Worm (Caenorhabditis elegans) whole organism, L4 larva: Measurements from ENCODE around the gene B0228.8.

Source experiments
- F26F4.8 ChIP-seq: fragments of 200-800 bp; sonication (Bioruptor generic); conservative IDR thresholded peaks from 2 replicates; pipeline ENCODE4 v1.3.6; 2022; ENCODE audit warnings: missing genetic modification characterization, missing compliant biosample characterization
- F44E2.7 ChIP-seq: fragments of 200-800 bp; sonication (Bioruptor generic); IDR thresholded peaks from 2 replicates; pipeline ENCODE4 v2.1.2; 2022; ENCODE audit warnings: missing genetic modification characterization, missing compliant biosample characterization
- R02D3.7 ChIP-seq: fragments of 150-350 bp; sonication (generic microtip); optimal IDR thresholded peaks from 3 replicates; lab custom pipeline; 2014; ENCODE audit warnings: missing biosample characterization, missing genetic modification characterization
- T26A8.4 ChIP-seq: fragments of 200-800 bp; sonication (Bioruptor generic); IDR thresholded peaks from 2 replicates; pipeline ENCODE4 v1.3.6; 2022; ENCODE audit warnings: missing genetic modification characterization, missing compliant biosample characterization
- Y48G9A.11 ChIP-seq: fragments of 200-800 bp; sonication (Bioruptor generic); IDR thresholded peaks from 2 replicates; pipeline ENCODE4 v1.3.6; 2022; ENCODE audit warnings: missing genetic modification reagents, missing genetic modification characterization, missing compliant biosample characterization
- Y5F2A.4 ChIP-seq: fragments of 200-800 bp; sonication (Bioruptor generic); optimal IDR thresholded peaks from 2 replicates; lab custom pipeline; 2018; ENCODE audit warnings: mild to moderate bottlenecking, missing genetic modification characterization, missing compliant biosample characterization
- aly-2 ChIP-seq: sonication (generic microtip); optimal IDR thresholded peaks from 2 replicates; lab custom pipeline; 2018; ENCODE audit warnings: missing biosample characterization, missing genetic modification characterization
- ama-1 ChIP-seq: fragments of 150-350 bp; optimal IDR thresholded peaks from 2 replicates; lab custom pipeline; 2014; ENCODE audit warnings: inconsistent platforms, mixed read lengths
- ceh-28 ChIP-seq: fragments of 150-350 bp; optimal IDR thresholded peaks from 2 replicates; lab custom pipeline; 2014; ENCODE audit warnings: missing biosample characterization, missing genetic modification reagents, missing genetic modification characterization
- ceh-32 ChIP-seq: sonication (generic microtip); optimal IDR thresholded peaks from 2 replicates; lab custom pipeline; 2016; ENCODE audit warnings: mild to moderate bottlenecking, missing genetic modification characterization, missing compliant biosample characterization; ENCODE audit not compliant: poor library complexity
- ctbp-1 ChIP-seq: fragments of 200-800 bp; sonication (Bioruptor generic); IDR thresholded peaks from 2 replicates; pipeline ENCODE4 v1.3.6; 2022; ENCODE audit warnings: missing genetic modification reagents, missing genetic modification characterization, missing compliant biosample characterization
- dmd-9 ChIP-seq: fragments of 200-800 bp; sonication (Bioruptor generic); IDR thresholded peaks from 2 replicates; pipeline ENCODE4 v1.3.6; 2022; ENCODE audit warnings: missing genetic modification reagents, missing genetic modification characterization, missing compliant biosample characterization
- dpl-1 ChIP-seq: fragments of 150-350 bp; optimal IDR thresholded peaks from 2 replicates; lab custom pipeline; 2014; ENCODE audit warnings: missing biosample characterization, missing genetic modification reagents, missing genetic modification characterization
- duxl-1 ChIP-seq: sonication (generic microtip); optimal IDR thresholded peaks from 2 replicates; lab custom pipeline; 2016; ENCODE audit warnings: mild to moderate bottlenecking, missing genetic modification characterization, moderate library complexity, missing compliant biosample characterization; ENCODE audit not compliant: poor library complexity
- fkh-10 ChIP-seq: fragments of 150-350 bp; optimal IDR thresholded peaks from 2 replicates; lab custom pipeline; 2014; ENCODE audit warnings: missing biosample characterization, missing genetic modification reagents, missing genetic modification characterization
- gei-8 ChIP-seq: fragments of 200-800 bp; sonication (Bioruptor generic); optimal IDR thresholded peaks from 2 replicates; lab custom pipeline; 2018; ENCODE audit warnings: mild to moderate bottlenecking, missing genetic modification characterization, missing compliant biosample characterization
- hlh-11 ChIP-seq: fragments of 200-800 bp; sonication (Bioruptor generic); optimal IDR thresholded peaks from 2 replicates; lab custom pipeline; 2018; ENCODE audit warnings: mild to moderate bottlenecking, missing genetic modification characterization, missing compliant biosample characterization
- hmg-1.1 ChIP-seq: fragments of 200-800 bp; sonication (Bioruptor generic); IDR thresholded peaks from 2 replicates; pipeline ENCODE4 v1.3.6; 2022; ENCODE audit warnings: missing genetic modification reagents, missing genetic modification characterization, missing compliant biosample characterization
- jun-1 ChIP-seq: fragments of 150-350 bp; optimal IDR thresholded peaks from 2 replicates; lab custom pipeline; 2014; ENCODE audit warnings: missing biosample characterization, missing genetic modification reagents, missing genetic modification characterization
- lin-1 ChIP-seq: fragments of 200-800 bp; sonication (Bioruptor generic); IDR thresholded peaks from 2 replicates; pipeline ENCODE4 v1.3.6; 2022; ENCODE audit warnings: missing genetic modification reagents, missing genetic modification characterization, missing compliant biosample characterization
- lin-15B ChIP-seq: fragments of 150-350 bp; sonication (generic microtip); optimal IDR thresholded peaks from 3 replicates; lab custom pipeline; 2014; ENCODE audit warnings: missing biosample characterization, missing genetic modification characterization
- lin-38 ChIP-seq: fragments of 200-800 bp; sonication (Bioruptor generic); IDR thresholded peaks from 2 replicates; pipeline ENCODE4 v1.3.6; 2022; ENCODE audit warnings: missing genetic modification reagents, missing genetic modification characterization, missing compliant biosample characterization
- madf-5 ChIP-seq, 2 experiments: fragments of 200-800 bp; sonication (Bioruptor generic); IDR thresholded peaks; 2 replicates each; pipeline ENCODE4 v1.3.6; 2022; ENCODE audit warnings: missing compliant biosample characterization in 2 of 2, missing genetic modification characterization in 2 of 2
- mdl-1 ChIP-seq, 2 experiments: fragments of 150-350 bp in 1 of 2; sonication (generic microtip) in 1 of 2; optimal IDR thresholded peaks; 2 replicates each; lab custom pipeline; 2014 to 2017; ENCODE audit warnings: missing biosample characterization in 2 of 2, missing genetic modification characterization in 2 of 2
- mes-2 ChIP-seq: sonication (generic microtip); optimal IDR thresholded peaks from 2 replicates; lab custom pipeline; 2016; ENCODE audit warnings: missing genotype, mild to moderate bottlenecking, missing genetic modification characterization, missing compliant biosample characterization; ENCODE audit not compliant: poor library complexity, severe bottlenecking
- mxl-2 ChIP-seq: fragments of 200-800 bp; sonication (Bioruptor generic); conservative IDR thresholded peaks from 2 replicates; pipeline ENCODE4 v1.3.6; 2022; ENCODE audit warnings: missing genetic modification reagents, missing genetic modification characterization, missing compliant biosample characterization
- nhr-10 ChIP-seq: fragments of 150-350 bp; optimal IDR thresholded peaks from 2 replicates; lab custom pipeline; 2014; ENCODE audit warnings: missing biosample characterization, missing genetic modification characterization
- nhr-111 ChIP-seq: fragments of 200-800 bp; sonication (Bioruptor generic); optimal IDR thresholded peaks from 2 replicates; lab custom pipeline; 2018; ENCODE audit warnings: mild to moderate bottlenecking, missing genetic modification characterization, missing compliant biosample characterization
- nhr-28 ChIP-seq: fragments of 150-350 bp; optimal IDR thresholded peaks from 2 replicates; lab custom pipeline; 2014; ENCODE audit warnings: missing biosample characterization, missing genetic modification characterization
- nhr-41 ChIP-seq: fragments of 200-800 bp; sonication (Bioruptor generic); IDR thresholded peaks from 2 replicates; pipeline ENCODE4 v1.3.6; 2022; ENCODE audit warnings: missing genetic modification reagents, missing genetic modification characterization, missing compliant biosample characterization
- nhr-42 ChIP-seq: fragments of 200-800 bp; sonication (Bioruptor generic); IDR thresholded peaks from 2 replicates; pipeline ENCODE4 v1.3.6; 2022; ENCODE audit warnings: missing genetic modification characterization, missing compliant biosample characterization
- nhr-48 ChIP-seq: sonication (generic microtip); optimal IDR thresholded peaks from 2 replicates; lab custom pipeline; 2016; ENCODE audit warnings: mild to moderate bottlenecking, missing genetic modification characterization, missing compliant biosample characterization
- nhr-6 ChIP-seq: fragments of 150-350 bp; optimal IDR thresholded peaks from 2 replicates; lab custom pipeline; 2014; ENCODE audit warnings: missing biosample characterization, missing genetic modification characterization
- nhr-76 ChIP-seq: fragments of 150-350 bp; optimal IDR thresholded peaks from 2 replicates; lab custom pipeline; 2014; ENCODE audit warnings: missing biosample characterization, missing genetic modification characterization
- php-3 ChIP-seq: fragments of 200-800 bp; sonication (Bioruptor generic); IDR thresholded peaks from 2 replicates; pipeline ENCODE4 v1.3.6; 2022; ENCODE audit warnings: missing genetic modification reagents, missing genetic modification characterization, missing compliant biosample characterization
- pqm-1 ChIP-seq: sonication (generic microtip); optimal IDR thresholded peaks from 2 replicates; lab custom pipeline; 2017; ENCODE audit warnings: missing biosample characterization, missing genetic modification characterization
- rbr-2 ChIP-seq: sonication (generic microtip); optimal IDR thresholded peaks from 2 replicates; lab custom pipeline; 2016; ENCODE audit warnings: missing genotype, missing genetic modification characterization, missing compliant biosample characterization
- snpc-1.2 ChIP-seq: fragments of 200-800 bp; sonication (Bioruptor generic); IDR thresholded peaks from 2 replicates; pipeline ENCODE4 v1.3.6; 2022; ENCODE audit warnings: missing genetic modification reagents, missing genetic modification characterization, missing compliant biosample characterization
- tag-97 ChIP-seq: fragments of 200-800 bp; sonication (Bioruptor generic); IDR thresholded peaks from 2 replicates; pipeline ENCODE4 v1.3.6; 2022; ENCODE audit warnings: missing genetic modification characterization, missing compliant biosample characterization
- unc-39 ChIP-seq: sonication (generic microtip); optimal IDR thresholded peaks from 2 replicates; lab custom pipeline; 2017; ENCODE audit warnings: missing biosample characterization, missing genetic modification characterization
- unc-62 ChIP-seq, 3 experiments: fragments of 150-350 bp in 1 of 3; sonication (generic microtip); optimal IDR thresholded peaks in 2 of 3; peaks in 1 of 3; 1 replicate in 1 of 3; 2 replicates in 2 of 3; lab custom pipeline; 2014 to 2017; ENCODE audit warnings: missing biosample characterization in 3 of 3, missing genetic modification characterization in 3 of 3, missing genetic modification reagents in 3 of 3, missing genotype in 1 of 3
- zag-1 ChIP-seq: fragments of 150-350 bp; optimal IDR thresholded peaks from 2 replicates; lab custom pipeline; 2014; ENCODE audit warnings: missing biosample characterization, missing genetic modification characterization
- zfp-2 ChIP-seq: sonication (generic microtip); optimal IDR thresholded peaks from 2 replicates; lab custom pipeline; 2016; ENCODE audit warnings: mild to moderate bottlenecking, missing genetic modification characterization, missing compliant biosample characterization
- zip-11 ChIP-seq: fragments of 200-800 bp; sonication (Bioruptor generic); IDR thresholded peaks from 2 replicates; pipeline ENCODE4 v1.3.6; 2022; ENCODE audit warnings: missing genetic modification characterization, missing compliant biosample characterization

The B0228.8 gene

ce11 chrII:7790324-7790898 is 29.1 kb upstream of the B0228.8 start, which contains the start of gene srlf-1:
TSS of gene srlf-1 (plus strand) at chrII:7790591.
- peak; percentile 90 for TF ChIP-seq ama-1 (lab: Kevin White, UChicago)
- no peak for TF ChIP-seq ctbp-1 (GFP tag; lab: Robert Waterston, UW)
- no peak for TF ChIP-seq mdl-1 (tag; optimal IDR thresholded peaks at IDR 0.05; lab: Kevin White, UChicago)
- TF ChIP-seq ceh-32 (tag; lab: Kevin White, UChicago): no peak
- no peak for TF ChIP-seq nhr-48 (tag; lab: Kevin White, UChicago)
- no peak for TF ChIP-seq fkh-10
- TF ChIP-seq tag-97: no peak
- no peak for TF ChIP-seq nhr-41 (GFP tag; lab: Robert Waterston, UW)
- TF ChIP-seq Y5F2A.4: no peak
- TF ChIP-seq jun-1 (tag; lab: Kevin White, UChicago): no peak
- TF ChIP-seq snpc-1.2 (GFP tag; lab: Robert Waterston, UW): no peak
- TF ChIP-seq F44E2.7 (GFP tag; lab: Robert Waterston, UW): no peak
- TF ChIP-seq zfp-2 (tag; lab: Kevin White, UChicago): no peak
- TF ChIP-seq gei-8 (GFP tag; lab: Kevin White, UChicago): peak; percentile 16
- no peak for TF ChIP-seq T26A8.4 (GFP tag; lab: Robert Waterston, UW)
- no peak for TF ChIP-seq nhr-111 (GFP tag; lab: Kevin White, UChicago)
- TF ChIP-seq unc-62 (GFP tag; optimal IDR thresholded peaks at IDR 0.05 in 1 of 2; lab: Kevin White, UChicago): no peak
- TF ChIP-seq unc-62 (tag; optimal IDR thresholded peaks at IDR 0.05; lab: Kevin White, UChicago): no peak
- TF ChIP-seq nhr-28 (tag; lab: Kevin White, UChicago): peak; percentile 34
- no peak for TF ChIP-seq F26F4.8
- peak; percentile 14 for TF ChIP-seq hlh-11 (tag; lab: Kevin White, UChicago)
- TF ChIP-seq lin-15B (tag; lab: Kevin White, UChicago): no peak
- TF ChIP-seq nhr-42 (GFP tag; lab: Robert Waterston, UW): no peak
- TF ChIP-seq dpl-1 (GFP tag; lab: Kevin White, UChicago): no peak
- no peak for TF ChIP-seq madf-5 (GFP tag; IDR thresholded peaks at IDR 0.05; lab: Robert Waterston, UW)
- TF ChIP-seq pqm-1 (tag; lab: Kevin White, UChicago): no peak
- 0 out of 2 replicates have a peak, but pooled peaks have one; percentile 34 for TF ChIP-seq mxl-2
- no peak for TF ChIP-seq Y48G9A.11 (GFP tag; lab: Robert Waterston, UW)
- no peak for TF ChIP-seq php-3 (GFP tag; lab: Robert Waterston, UW)
- no peak for TF ChIP-seq ceh-28
- no peak for TF ChIP-seq nhr-10 (tag; lab: Kevin White, UChicago)

ce11 chrII:7789605-7790004 is 28.3 kb upstream of the B0228.8 start:
- no peak for TF ChIP-seq nhr-76 (tag; lab: Kevin White, UChicago)
- TF ChIP-seq unc-39: no peak
- TF ChIP-seq pqm-1 (tag; lab: Kevin White, UChicago): no peak
- TF ChIP-seq unc-62 (GFP tag; optimal IDR thresholded peaks at IDR 0.05 in 1 of 2; lab: Kevin White, UChicago): peak in 1 of 2 experiments; percentile 58
- no peak for TF ChIP-seq unc-62 (tag; optimal IDR thresholded peaks at IDR 0.05; lab: Kevin White, UChicago)

- TF ChIP-seq lin-1 (GFP tag; lab: Robert Waterston, UW): no peak
- peak; percentile 62 for TF ChIP-seq lin-38 (GFP tag; lab: Robert Waterston, UW)
- peak in 1 of 2 experiments; percentile 11 for TF ChIP-seq unc-62 (GFP tag; optimal IDR thresholded peaks at IDR 0.05 in 1 of 2; lab: Kevin White, UChicago)
- TF ChIP-seq unc-62 (tag; optimal IDR thresholded peaks at IDR 0.05; lab: Kevin White, UChicago): no peak
Observed at ce11 chrII:7783467-7783959, 22.2 kb upstream of the B0228.8 start, which contains the start of gene skr-17. TSS of gene skr-17 (plus strand) at chrII:7783517.

ce11 chrII:7781102-7781616 is 19.8 kb upstream of the B0228.8 start, which contains the start of the genes snpc-1.1 and spdl-1:
TSS of gene snpc-1.1 (minus strand) at chrII:7781301.
TSS of gene spdl-1 (plus strand) at chrII:7781566.
- TF ChIP-seq nhr-6 (tag; lab: Kevin White, UChicago) (no peak), mes-2 (tag; lab: Kevin White, UChicago) (peak; percentile 62), Y5F2A.4 (no peak), zag-1 (no peak), hlh-11 (tag; lab: Kevin White, UChicago) (no peak), dmd-9 (GFP tag; lab: Robert Waterston, UW) (no peak), hmg-1.1 (GFP tag; lab: Robert Waterston, UW) (no peak), ctbp-1 (GFP tag; lab: Robert Waterston, UW) (no peak), aly-2 (tag; lab: Kevin White, UChicago) (no peak), lin-38 (GFP tag; lab: Robert Waterston, UW) (peak; percentile 88), gei-8 (GFP tag; lab: Kevin White, UChicago) (no peak), duxl-1 (tag; lab: Kevin White, UChicago) (no peak), ceh-28 (no peak), rbr-2 (tag; lab: Kevin White, UChicago) (no peak), R02D3.7 (tag; lab: Kevin White, UChicago) (no peak), mxl-2 (no peak), zip-11 (GFP tag; lab: Robert Waterston, UW) (no peak)
